Fruit fly (Drosophila melanogaster) whole organism, pupa: ENCODE data around the gene disco-r.

Experiments used
- CG10348 ChIP-seq: fragments of 200-800 bp; sonication (Bioruptor generic); IDR thresholded peaks from 2 replicates; pipeline ENCODE4 v1.3.6; 2022; ENCODE audit warnings: missing biosample characterization, missing genetic modification characterization
- CG12605 ChIP-seq: fragments of 200-800 bp; sonication (Bioruptor generic); IDR thresholded peaks from 2 replicates; pipeline ENCODE4 v1.3.6; 2022; ENCODE audit warnings: missing biosample characterization, missing genetic modification characterization
- CG13204 ChIP-seq: fragments of 200-800 bp; sonication (Bioruptor generic); optimal IDR thresholded peaks from 2 replicates; lab custom pipeline; 2018; ENCODE audit warnings: missing biosample characterization, mild to moderate bottlenecking, missing genetic modification characterization, moderate library complexity
- CG14655 ChIP-seq: fragments of 200-800 bp; sonication (Bioruptor generic); optimal IDR thresholded peaks from 3 replicates; lab custom pipeline; 2017; ENCODE audit warnings: mild to moderate bottlenecking, missing biosample characterization, missing genetic modification reagents, missing genetic modification characterization
- CG15710 ChIP-seq: fragments of 200-800 bp; sonication (Bioruptor generic); optimal IDR thresholded peaks from 2 replicates; lab custom pipeline; 2018; ENCODE audit warnings: missing biosample characterization, mild to moderate bottlenecking, missing genetic modification characterization, moderate library complexity
- CG17806 ChIP-seq: fragments of 200-800 bp; sonication (Bioruptor generic); optimal IDR thresholded peaks from 2 replicates; lab custom pipeline; 2018; ENCODE audit warnings: missing biosample characterization, mild to moderate bottlenecking, missing genetic modification characterization, moderate library complexity
- CG32121 ChIP-seq: fragments of 200-800 bp; sonication (Bioruptor generic); IDR thresholded peaks from 2 replicates; pipeline ENCODE4 v1.3.6; 2022; ENCODE audit warnings: missing biosample characterization, missing genetic modification characterization
- CG34367 ChIP-seq: fragments of 200-800 bp; sonication (Bioruptor generic); optimal IDR thresholded peaks from 2 replicates; lab custom pipeline; 2018; ENCODE audit warnings: missing biosample characterization, mild to moderate bottlenecking, missing genetic modification characterization
- CG4496 ChIP-seq: fragments of 200-800 bp; sonication (Bioruptor generic); IDR thresholded peaks from 3 replicates; pipeline ENCODE4 v1.3.6; 2022; ENCODE audit warnings: missing biosample characterization, missing genetic modification characterization
- CG8159 ChIP-seq: fragments of 200-800 bp; sonication (Bioruptor generic); optimal IDR thresholded peaks from 3 replicates; lab custom pipeline; 2018; ENCODE audit warnings: missing biosample characterization, mild to moderate bottlenecking, missing genetic modification characterization, moderate library complexity
- CG8301 ChIP-seq: fragments of 200-800 bp; sonication (Bioruptor generic); optimal IDR thresholded peaks from 2 replicates; lab custom pipeline; 2018; ENCODE audit warnings: missing biosample characterization, mild to moderate bottlenecking, missing genetic modification characterization
- CG9948 ChIP-seq: fragments of 200-800 bp; sonication (Bioruptor generic); optimal IDR thresholded peaks from 2 replicates; lab custom pipeline; 2018; ENCODE audit warnings: missing biosample characterization, mild to moderate bottlenecking, missing genetic modification characterization, moderate library complexity
- D1 ChIP-seq: fragments of 200-800 bp; sonication (Bioruptor generic); optimal IDR thresholded peaks from 2 replicates; lab custom pipeline; 2018; ENCODE audit warnings: missing biosample characterization, mild to moderate bottlenecking, missing genetic modification characterization, moderate library complexity
- EcR ChIP-seq: fragments of 200-800 bp; sonication (Bioruptor generic); optimal IDR thresholded peaks from 3 replicates; lab custom pipeline; 2019; ENCODE audit warnings: missing biosample characterization, missing genetic modification characterization, mild to moderate bottlenecking, moderate library complexity, missing genetic modification reagents
- Ets98B ChIP-seq: fragments of 200-800 bp; sonication (Bioruptor generic); IDR thresholded peaks from 2 replicates; pipeline ENCODE4 v1.3.6; 2022; ENCODE audit warnings: missing biosample characterization, missing genetic modification characterization
- Pif1A ChIP-seq: fragments of 200-800 bp; sonication (Bioruptor generic); optimal IDR thresholded peaks from 3 replicates; lab custom pipeline; 2016; ENCODE audit warnings: missing biosample characterization, missing genetic modification characterization
- Pif1B ChIP-seq: fragments of 200-800 bp; sonication (Bioruptor generic); optimal IDR thresholded peaks from 3 replicates; lab custom pipeline; 2016; ENCODE audit warnings: missing biosample characterization, missing genetic modification characterization
- Snoo ChIP-seq: fragments of 200-800 bp; sonication (Bioruptor generic); optimal IDR thresholded peaks from 3 replicates; lab custom pipeline; 2017; ENCODE audit warnings: missing biosample characterization, mild to moderate bottlenecking, missing genetic modification characterization, inconsistent platforms
- fd96Ca ChIP-seq: fragments of 200-800 bp; sonication (Bioruptor generic); IDR thresholded peaks from 3 replicates; pipeline ENCODE4 v1.3.6; 2022; ENCODE audit warnings: missing biosample characterization, missing genetic modification characterization
- gl ChIP-seq: fragments of 200-800 bp; sonication (Bioruptor generic); optimal IDR thresholded peaks from 2 replicates; lab custom pipeline; 2018; ENCODE audit warnings: missing biosample characterization, mild to moderate bottlenecking, missing genetic modification characterization
- rn ChIP-seq: fragments of 200-800 bp; sonication (Bioruptor generic); IDR thresholded peaks from 2 replicates; pipeline ENCODE4 v1.3.6; 2022; ENCODE audit warnings: missing biosample characterization, missing genetic modification characterization

disco-r gene

dm6 chrX:16089012-16089963 is 59.5 kb downstream of the disco-r start:
- no peak for TF ChIP-seq Pif1B
- peak; percentile 39; the same call in 1 of the 2 replicates for TF ChIP-seq CG12605 (GFP tag; lab: Robert Waterston, UW)
- no peak for TF ChIP-seq EcR
- no peak for TF ChIP-seq CG8301 (tag; lab: Kevin White, UChicago)
- no peak for TF ChIP-seq CG13204 (GFP tag; lab: Kevin White, UChicago)
- TF ChIP-seq gl (tag; lab: Kevin White, UChicago): no peak
- TF ChIP-seq CG10348 (GFP tag; lab: Robert Waterston, UW): no peak
- peak; percentile 39 for TF ChIP-seq Ets98B (GFP tag; lab: Robert Waterston, UW)
- no peak for TF ChIP-seq Snoo (tag; lab: Kevin White, UChicago)
- no peak for TF ChIP-seq Pif1A (GFP tag; lab: Kevin White, UChicago)
- no peak for TF ChIP-seq rn (GFP tag; lab: Robert Waterston, UW)
- TF ChIP-seq CG8159 (tag; lab: Kevin White, UChicago): no peak
- TF ChIP-seq CG9948: no peak
- no peak for TF ChIP-seq CG17806 (tag; lab: Kevin White, UChicago)
- TF ChIP-seq CG32121 (GFP tag; lab: Robert Waterston, UW): 0 out of 2 replicates have a peak, but pooled peaks have one; percentile 12
- no peak for TF ChIP-seq D1
- TF ChIP-seq CG34367: no peak
- TF ChIP-seq CG4496: peak; percentile 67
- no peak for TF ChIP-seq CG15710
- no peak for TF ChIP-seq fd96Ca (GFP tag; lab: Robert Waterston, UW)
- no peak for TF ChIP-seq CG14655 (GFP tag; lab: Kevin White, UChicago)

dm6 chrX:16088279-16088678 is 60.5 kb downstream of the disco-r start:
- TF ChIP-seq CG8301 (tag; lab: Kevin White, UChicago): no peak
- TF ChIP-seq CG13204 (GFP tag; lab: Kevin White, UChicago): no peak
- TF ChIP-seq CG15710: no peak
- no peak for TF ChIP-seq CG17806 (tag; lab: Kevin White, UChicago)
- no peak for TF ChIP-seq CG9948
- no peak for TF ChIP-seq Snoo (tag; lab: Kevin White, UChicago)
- TF ChIP-seq gl (tag; lab: Kevin White, UChicago): no peak

dm6 chrX:16087496-16087895 is 61.3 kb downstream of the disco-r start:
- TF ChIP-seq CG8301 (tag; lab: Kevin White, UChicago): no peak
- no peak for TF ChIP-seq CG12605 (GFP tag; lab: Robert Waterston, UW)
- TF ChIP-seq gl (tag; lab: Kevin White, UChicago): no peak
- no peak for TF ChIP-seq CG13204 (GFP tag; lab: Kevin White, UChicago)
- TF ChIP-seq CG14655 (GFP tag; lab: Kevin White, UChicago): no peak
- TF ChIP-seq rn (GFP tag; lab: Robert Waterston, UW): no peak
- TF ChIP-seq CG15710: no peak
- TF ChIP-seq fd96Ca (GFP tag; lab: Robert Waterston, UW): no peak
- TF ChIP-seq CG32121 (GFP tag; lab: Robert Waterston, UW): no peak

DNA sequence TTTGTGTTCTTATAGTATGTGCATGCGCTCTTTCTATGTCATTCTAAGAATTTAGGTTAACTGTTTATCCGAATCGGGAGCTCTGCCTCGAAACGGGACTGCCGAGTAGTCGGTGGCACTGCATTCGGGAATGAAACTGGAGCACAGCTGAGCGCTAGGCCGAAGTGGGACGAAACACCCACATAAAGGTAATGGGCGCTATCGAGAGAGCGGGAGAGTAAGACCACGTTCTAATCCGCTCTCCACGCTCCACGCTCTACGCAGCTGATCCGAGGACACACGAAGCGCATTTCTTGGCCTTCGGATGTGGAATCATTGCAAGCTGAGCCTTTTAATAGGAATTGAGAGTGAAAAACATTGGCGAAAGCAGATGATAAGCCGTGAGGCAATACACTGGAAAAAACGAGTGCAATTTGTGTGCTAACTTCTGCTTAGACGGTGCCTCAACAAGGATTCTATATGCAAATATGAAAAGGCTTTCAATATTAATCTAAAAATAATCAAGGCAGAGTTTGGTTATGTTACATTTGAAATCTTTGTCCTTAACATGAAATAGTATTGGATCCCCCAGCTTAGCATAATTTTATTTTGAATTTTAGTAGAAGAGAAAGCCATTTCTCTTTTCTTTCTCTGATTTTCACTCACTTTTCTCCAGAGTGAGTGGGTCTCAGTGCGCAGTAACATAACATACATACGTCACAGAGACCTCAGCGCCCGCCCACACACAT is 62.7 kb downstream of the disco-r start:
- 0 out of 2 replicates have a peak, but pooled peaks have one; percentile 19 for TF ChIP-seq CG12605 (GFP tag; lab: Robert Waterston, UW)
- no peak for TF ChIP-seq CG17806 (tag; lab: Kevin White, UChicago)
- no peak for TF ChIP-seq CG9948
- TF ChIP-seq CG8159 (tag; lab: Kevin White, UChicago): peak; percentile 59
- TF ChIP-seq CG14655 (GFP tag; lab: Kevin White, UChicago): peak; percentile 21
- no peak for TF ChIP-seq CG8301 (tag; lab: Kevin White, UChicago)
- TF ChIP-seq CG15710: no peak
- no peak for TF ChIP-seq Pif1B
- peak; percentile 14 for TF ChIP-seq CG34367
- TF ChIP-seq CG4496: 0 out of 3 replicates have a peak, but pooled peaks have one; percentile 35
- no peak for TF ChIP-seq D1
- TF ChIP-seq Snoo (tag; lab: Kevin White, UChicago): no peak
- peak; percentile 28 for TF ChIP-seq Pif1A (GFP tag; lab: Kevin White, UChicago)
- TF ChIP-seq rn (GFP tag; lab: Robert Waterston, UW): no peak
- TF ChIP-seq gl (tag; lab: Kevin White, UChicago): no peak
- TF ChIP-seq CG32121 (GFP tag; lab: Robert Waterston, UW): peak; percentile 43; the same call in 1 of the 2 replicates
- no peak for TF ChIP-seq Ets98B (GFP tag; lab: Robert Waterston, UW)
- no peak for TF ChIP-seq CG13204 (GFP tag; lab: Kevin White, UChicago)
- 0 out of 3 replicates have a peak, but pooled peaks have one; percentile 43 for TF ChIP-seq fd96Ca (GFP tag; lab: Robert Waterston, UW)
- TF ChIP-seq EcR: no peak
- TF ChIP-seq CG10348 (GFP tag; lab: Robert Waterston, UW): no peak

dm6 chrX:16082932-16083331 is 65.8 kb downstream of the disco-r start, which contains the start of gene CG8958:
Gene CG8958 (plus strand): TSS chrX:16083232.
- no peak for TF ChIP-seq CG34367
- no peak for TF ChIP-seq gl (tag; lab: Kevin White, UChicago)
- no peak for TF ChIP-seq EcR
- TF ChIP-seq CG12605 (GFP tag; lab: Robert Waterston, UW): no peak
- TF ChIP-seq Ets98B (GFP tag; lab: Robert Waterston, UW): no peak
